Fruit fly (Drosophila melanogaster): ENCODE results near the gene Nipsnap.

Gene Nipsnap

DNA sequence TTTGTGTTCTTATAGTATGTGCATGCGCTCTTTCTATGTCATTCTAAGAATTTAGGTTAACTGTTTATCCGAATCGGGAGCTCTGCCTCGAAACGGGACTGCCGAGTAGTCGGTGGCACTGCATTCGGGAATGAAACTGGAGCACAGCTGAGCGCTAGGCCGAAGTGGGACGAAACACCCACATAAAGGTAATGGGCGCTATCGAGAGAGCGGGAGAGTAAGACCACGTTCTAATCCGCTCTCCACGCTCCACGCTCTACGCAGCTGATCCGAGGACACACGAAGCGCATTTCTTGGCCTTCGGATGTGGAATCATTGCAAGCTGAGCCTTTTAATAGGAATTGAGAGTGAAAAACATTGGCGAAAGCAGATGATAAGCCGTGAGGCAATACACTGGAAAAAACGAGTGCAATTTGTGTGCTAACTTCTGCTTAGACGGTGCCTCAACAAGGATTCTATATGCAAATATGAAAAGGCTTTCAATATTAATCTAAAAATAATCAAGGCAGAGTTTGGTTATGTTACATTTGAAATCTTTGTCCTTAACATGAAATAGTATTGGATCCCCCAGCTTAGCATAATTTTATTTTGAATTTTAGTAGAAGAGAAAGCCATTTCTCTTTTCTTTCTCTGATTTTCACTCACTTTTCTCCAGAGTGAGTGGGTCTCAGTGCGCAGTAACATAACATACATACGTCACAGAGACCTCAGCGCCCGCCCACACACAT is 12.7 kb upstream of the Nipsnap start (continued):
- peak in 1 of 2 experiments; percentile 4 for TF ChIP-seq Pdp1 (GFP tag; optimal IDR thresholded peaks at IDR 0.05)
- no peak for TF ChIP-seq Rx (GFP tag; IDR thresholded peaks at IDR 0.05)
- TF ChIP-seq dimm (GFP tag; IDR thresholded peaks at IDR 0.05) = no peak
- TF ChIP-seq HLH3B (GFP tag; IDR thresholded peaks at IDR 0.05) = peak; percentile 38; the same call in 1 of the 2 replicates
- TF ChIP-seq hb (GFP tag; IDR thresholded peaks at IDR 0.05; ENCODE audit: partially characterized antibody) = no peak
- peak; percentile 6 for TF ChIP-seq CG10209 (GFP tag; optimal IDR thresholded peaks at IDR 0.05)
- TF ChIP-seq eve (GFP tag; optimal IDR thresholded peaks at IDR 0.05) = no peak
- TF ChIP-seq CHES-1-like (GFP tag; optimal IDR thresholded peaks at IDR 0.05) = no peak
- TF ChIP-seq Blimp-1 (GFP tag; optimal IDR thresholded peaks at IDR 0.05) = peak; percentile 36
- TF ChIP-seq tin (GFP tag; optimal IDR thresholded peaks at IDR 0.05) = no peak
- no peak for TF ChIP-seq rib (GFP tag; IDR thresholded peaks at IDR 0.05)
- TF ChIP-seq gce (GFP tag; IDR thresholded peaks at IDR 0.05) = no peak
- peak; percentile 62 for TF ChIP-seq CG7556 (GFP tag; optimal IDR thresholded peaks at IDR 0.05)
- no peak for TF ChIP-seq Jarid2 (GFP tag; optimal IDR thresholded peaks at IDR 0.05)
- no peak for TF ChIP-seq gfzf (GFP tag; optimal IDR thresholded peaks at IDR 0.05)
- no peak for TF ChIP-seq HLH4C (GFP tag; IDR thresholded peaks at IDR 0.05; ENCODE audit: partially characterized antibody)
- no peak for TF ChIP-seq jumu (GFP tag; optimal IDR thresholded peaks at IDR 0.05)
- TF ChIP-seq ind (GFP tag; optimal IDR thresholded peaks at IDR 0.05) = peak; percentile 13
- TF ChIP-seq Usf (GFP tag; optimal IDR thresholded peaks at IDR 0.05) = no peak
- no peak for TF ChIP-seq HLH54F (GFP tag; optimal IDR thresholded peaks at IDR 0.05)
- no peak for TF ChIP-seq CG8089 (GFP tag; optimal IDR thresholded peaks at IDR 0.05)
- TF ChIP-seq run (tag; optimal IDR thresholded peaks at IDR 0.05) = no peak
- no peak for TF ChIP-seq Ptx1 (GFP tag; IDR thresholded peaks at IDR 0.05)
- no peak; the same call in 2 of the 3 replicates for TF ChIP-seq croc (GFP tag; conservative IDR thresholded peaks at IDR 0.05)
- TF ChIP-seq ase (GFP tag; IDR thresholded peaks at IDR 0.05) = no peak
- no peak for TF ChIP-seq CG11085 (GFP tag; IDR thresholded peaks at IDR 0.05)
- TF ChIP-seq luna (GFP tag; optimal IDR thresholded peaks at IDR 0.05) = no peak
- no peak for TF ChIP-seq Sry-δ (GFP tag; optimal IDR thresholded peaks at IDR 0.05)
- TF ChIP-seq oc (tag; optimal IDR thresholded peaks at IDR 0.05) = no peak
- TF ChIP-seq pros (GFP tag; optimal IDR thresholded peaks at IDR 0.05) = no peak
- no peak for TF ChIP-seq Sry-β (GFP tag; optimal IDR thresholded peaks at IDR 0.05)
- no peak for TF ChIP-seq MTF-1 (GFP tag; optimal IDR thresholded peaks at IDR 0.05; ENCODE audit: borderline replicate concordance)
- TF ChIP-seq CG15269 (tag; optimal IDR thresholded peaks at IDR 0.05) = no peak
- no peak for TF ChIP-seq ftz-f1 (GFP tag; optimal IDR thresholded peaks at IDR 0.05)
- TF ChIP-seq sens (GFP tag) = peak; percentile 82
- TF ChIP-seq D (optimal IDR thresholded peaks at IDR 0.05) = no peak
- TF ChIP-seq D (GFP tag; optimal IDR thresholded peaks at IDR 0.05) = peak; percentile 4
- peak; percentile 36 for TF ChIP-seq CG13424 (tag; optimal IDR thresholded peaks at IDR 0.05)
- peak; percentile 17 for TF ChIP-seq caup (GFP tag; optimal IDR thresholded peaks at IDR 0.05; ENCODE audit: severe bottlenecking)
- TF ChIP-seq ewg (GFP tag; optimal IDR thresholded peaks at IDR 0.05) = peak; percentile 49
- TF ChIP-seq CG16815 (GFP tag; optimal IDR thresholded peaks at IDR 0.05) = no peak
- TF ChIP-seq CG14667 (GFP tag; IDR thresholded peaks at IDR 0.05) = no peak
- no peak for TF ChIP-seq ato (GFP tag; IDR thresholded peaks at IDR 0.05; ENCODE audit: partially characterized antibody)
- no peak for TF ChIP-seq NK7.1 (GFP tag; optimal IDR thresholded peaks at IDR 0.05)
- TF ChIP-seq BtbVII (GFP tag; optimal IDR thresholded peaks at IDR 0.05) = no peak
- no peak for TF ChIP-seq CG2116 (GFP tag; optimal IDR thresholded peaks at IDR 0.05)
- TF ChIP-seq onecut (GFP tag; IDR thresholded peaks at IDR 0.05) = peak; percentile 16; the same call in 1 of the 2 replicates
- TF ChIP-seq Meics (GFP tag; optimal IDR thresholded peaks at IDR 0.05) = peak; percentile 42
- no peak for TF ChIP-seq CG33213 (GFP tag; optimal IDR thresholded peaks at IDR 0.05)
- no peak for TF ChIP-seq sim (GFP tag; IDR thresholded peaks at IDR 0.05)

Data from whole organism, embryonic.